Worm (Caenorhabditis elegans): ENCODE data around the gene srh-39.

srh-39 gene

ce11 chrII:7792514-7792913, 27.2 kb upstream of the srh-39 start:
- no peak for TF ChIP-seq C08G9.2 (tag; optimal IDR thresholded peaks at IDR 0.05)
- TF ChIP-seq nfya-1 (tag; optimal IDR thresholded peaks at IDR 0.05), result no peak
- TF ChIP-seq lin-11 (tag; optimal IDR thresholded peaks at IDR 0.05), result no peak
- no peak for TF ChIP-seq pha-4 (tag; optimal IDR thresholded peaks at IDR 0.05)
- TF ChIP-seq unc-3 (GFP tag; conservative IDR thresholded peaks at IDR 0.05), result no peak
- no peak for TF ChIP-seq unc-3 (tag; optimal IDR thresholded peaks at IDR 0.05)
- no peak for TF ChIP-seq sox-4 (tag; optimal IDR thresholded peaks at IDR 0.05)
- TF ChIP-seq hlh-15 (tag; optimal IDR thresholded peaks at IDR 0.05), result no peak
- TF ChIP-seq ceh-6 (GFP tag; optimal IDR thresholded peaks at IDR 0.05), result no peak
- no peak for TF ChIP-seq sox-2 (GFP tag; IDR thresholded peaks at IDR 0.05)
- no peak for TF ChIP-seq fkh-10 (GFP tag; optimal IDR thresholded peaks at IDR 0.05)
- TF ChIP-seq dve-1 (tag; optimal IDR thresholded peaks at IDR 0.05), result no peak

- TF ChIP-seq unc-42 (tag; optimal IDR thresholded peaks at IDR 0.05) (no peak), hlh-15 (tag; optimal IDR thresholded peaks at IDR 0.05) (no peak), lim-6 (tag; optimal IDR thresholded peaks at IDR 0.05) (no peak), eyg-1 (tag; optimal IDR thresholded peaks at IDR 0.05) (no peak), sox-4 (tag; optimal IDR thresholded peaks at IDR 0.05) (no peak), nhr-11 (tag; optimal IDR thresholded peaks at IDR 0.05) (no peak), ref-2 (tag; optimal IDR thresholded peaks at IDR 0.05) (no peak), ceh-34 (tag; optimal IDR thresholded peaks at IDR 0.05) (no peak), gmeb-2 (tag; optimal IDR thresholded peaks at IDR 0.05) (no peak), sdc-2 (tag; optimal IDR thresholded peaks at IDR 0.05) (no peak), hlh-8 (tag; optimal IDR thresholded peaks at IDR 0.05) (no peak), dmd-4 (tag; optimal IDR thresholded peaks at IDR 0.05; ENCODE audit: borderline replicate concordance) (no peak), che-1 (tag; optimal IDR thresholded peaks at IDR 0.05) (no peak), tbx-2 (tag; optimal IDR thresholded peaks at IDR 0.05) (no peak), ceh-2 (tag; optimal IDR thresholded peaks at IDR 0.05) (no peak), ceh-14 (tag; optimal IDR thresholded peaks at IDR 0.05) (no peak), ceh-45 (GFP tag; IDR thresholded peaks at IDR 0.05) (no peak), ets-4 (tag; optimal IDR thresholded peaks at IDR 0.05) (no peak), ahr-1 (tag; optimal IDR thresholded peaks at IDR 0.05) (no peak), dve-1 (tag; optimal IDR thresholded peaks at IDR 0.05) (no peak)
Measured at ce11 chrII:7791408-7792050, 26.2 kb upstream of the srh-39 start.

- no peak for TF ChIP-seq Y22D7AL.16 (tag; optimal IDR thresholded peaks at IDR 0.05)
- no peak for TF ChIP-seq unc-86 (tag; optimal IDR thresholded peaks at IDR 0.05)
- no peak for TF ChIP-seq lim-6 (tag; optimal IDR thresholded peaks at IDR 0.05)
- no peak for TF ChIP-seq tbx-2 (tag; optimal IDR thresholded peaks at IDR 0.05)
- no peak for TF ChIP-seq madf-2 (tag; optimal IDR thresholded peaks at IDR 0.05)
- TF ChIP-seq eyg-1 (tag; optimal IDR thresholded peaks at IDR 0.05), result no peak
- no peak for TF ChIP-seq ahr-1 (tag; optimal IDR thresholded peaks at IDR 0.05)
- no peak for TF ChIP-seq dve-1 (tag; optimal IDR thresholded peaks at IDR 0.05)
- no peak for TF ChIP-seq T23F11.4 (GFP tag; optimal IDR thresholded peaks at IDR 0.05)
- no peak for TF ChIP-seq ceh-2 (tag; optimal IDR thresholded peaks at IDR 0.05)
- TF ChIP-seq C08G9.2 (tag; optimal IDR thresholded peaks at IDR 0.05), result no peak
- TF ChIP-seq pha-4 (tag; optimal IDR thresholded peaks at IDR 0.05), result no peak
- no peak for TF ChIP-seq fkh-6 (tag; optimal IDR thresholded peaks at IDR 0.05)
Measured at ce11 chrII:7790324-7790898, 25.1 kb upstream of the srh-39 start, which contains the start of gene srlf-1. srlf-1 (plus strand) TSS chrII:7790591.

- TF ChIP-seq unc-42 (tag; optimal IDR thresholded peaks at IDR 0.05) (no peak), hlh-15 (tag; optimal IDR thresholded peaks at IDR 0.05) (no peak), ama-1 (optimal IDR thresholded peaks at IDR 0.05) (no peak)
Measured at ce11 chrII:7789605-7790004, 24.2 kb upstream of the srh-39 start.

Data from whole organism, late embryonic.